Worm (Caenorhabditis elegans) whole organism, L3 larva: ENCODE results near the gene Y38C1AA.6.

Experiments
- ZK546.5 ChIP-seq: sonication (generic microtip); optimal IDR thresholded peaks from 2 replicates; lab custom pipeline; 2017; ENCODE audit warnings: missing biosample characterization, missing genetic modification characterization
- egl-27 ChIP-seq: sonication (generic microtip); optimal IDR thresholded peaks from 4 replicates; lab custom pipeline; 2017; ENCODE audit warnings: missing biosample characterization, missing genetic modification reagents, missing genetic modification characterization
- hmg-11 ChIP-seq: sonication (generic microtip); optimal IDR thresholded peaks from 2 replicates; lab custom pipeline; 2016; ENCODE audit warnings: missing genetic modification characterization, missing compliant biosample characterization
- sea-2 ChIP-seq: fragments of 150-350 bp; sonication (generic microtip); optimal IDR thresholded peaks from 4 replicates; lab custom pipeline; 2014; ENCODE audit warnings: missing biosample characterization, missing genetic modification reagents, missing genetic modification characterization
- tbx-2 ChIP-seq: sonication (generic microtip); optimal IDR thresholded peaks from 2 replicates; lab custom pipeline; 2016; ENCODE audit warnings: mild to moderate bottlenecking, missing genetic modification characterization, missing compliant biosample characterization
- unc-62 ChIP-seq: fragments of 150-350 bp; sonication (generic microtip); optimal IDR thresholded peaks from 4 replicates; lab custom pipeline; 2014; ENCODE audit warnings: missing biosample characterization, missing genetic modification reagents, missing genetic modification characterization

- no peak for TF ChIP-seq unc-62 (GFP tag; lab: Kevin White, UChicago)
- TF ChIP-seq hmg-11 (tag; lab: Kevin White, UChicago): peak; percentile 62
- no peak for TF ChIP-seq tbx-2 (tag; lab: Kevin White, UChicago)
- TF ChIP-seq sea-2: no peak
- TF ChIP-seq egl-27 (tag; lab: Kevin White, UChicago): no peak
- no peak for TF ChIP-seq ZK546.5 (tag; lab: Kevin White, UChicago)
These were observed 30.5 kb upstream of the Y38C1AA.6 start, which contains the start of gene daf-1 for ce11 chrIV:132095-132494.
